Worm (Caenorhabditis elegans): ENCODE data around the gene T05A7.6.

T05A7.6 gene

ce11 chrII:4681391-4681790, 9.8 kb upstream of the T05A7.6 start, which contains the start of gene T05A7.7:
TSS of gene T05A7.7 (minus strand) at chrII:4681491.
- TF ChIP-seq lin-15B (tag; optimal IDR thresholded peaks at IDR 0.05): no peak

- TF ChIP-seq fkh-2 (tag; optimal IDR thresholded peaks at IDR 0.05): no peak
- TF ChIP-seq nhr-28 (tag; optimal IDR thresholded peaks at IDR 0.05): no peak
- TF ChIP-seq tbx-2 (tag; optimal IDR thresholded peaks at IDR 0.05): no peak
- no peak for TF ChIP-seq unc-39 (tag; optimal IDR thresholded peaks at IDR 0.05)
- no peak for TF ChIP-seq pqm-1 (tag; optimal IDR thresholded peaks at IDR 0.05)
- TF ChIP-seq ceh-16 (tag; optimal IDR thresholded peaks at IDR 0.05): no peak
- TF ChIP-seq zag-1 (tag; optimal IDR thresholded peaks at IDR 0.05): no peak
- TF ChIP-seq ceh-28 (tag; optimal IDR thresholded peaks at IDR 0.05): no peak
- no peak for TF ChIP-seq nhr-12 (tag; optimal IDR thresholded peaks at IDR 0.05)
- no peak for TF ChIP-seq elt-1 (tag; optimal IDR thresholded peaks at IDR 0.05)
- no peak for TF ChIP-seq nfya-1 (tag; optimal IDR thresholded peaks at IDR 0.05; ENCODE audit: insufficient read depth)
- no peak for TF ChIP-seq ztf-4 (tag; optimal IDR thresholded peaks at IDR 0.05)
- TF ChIP-seq R02D3.7 (tag; optimal IDR thresholded peaks at IDR 0.05): no peak
- TF ChIP-seq mml-1 (tag; optimal IDR thresholded peaks at IDR 0.05): no peak
- TF ChIP-seq nhr-11 (tag; optimal IDR thresholded peaks at IDR 0.05): no peak
- TF ChIP-seq fos-1 (tag; optimal IDR thresholded peaks at IDR 0.05): no peak
- no peak for TF ChIP-seq hmg-11 (tag; optimal IDR thresholded peaks at IDR 0.05)
- no peak for TF ChIP-seq sea-2 (GFP tag; optimal IDR thresholded peaks at IDR 0.05)
These were observed 6.3 kb upstream of the T05A7.6 start, which contains the start of gene T05A7.1 for ce11 chrII:4677916-4678315. TSS of gene T05A7.1 (plus strand) at chrII:4678216.

ce11 chrII:4676241-4676640, 4.6 kb upstream of the T05A7.6 start:
- no peak for TF ChIP-seq nhr-11 (tag; optimal IDR thresholded peaks at IDR 0.05)
- TF ChIP-seq ceh-16 (tag; optimal IDR thresholded peaks at IDR 0.05): no peak

DNA sequence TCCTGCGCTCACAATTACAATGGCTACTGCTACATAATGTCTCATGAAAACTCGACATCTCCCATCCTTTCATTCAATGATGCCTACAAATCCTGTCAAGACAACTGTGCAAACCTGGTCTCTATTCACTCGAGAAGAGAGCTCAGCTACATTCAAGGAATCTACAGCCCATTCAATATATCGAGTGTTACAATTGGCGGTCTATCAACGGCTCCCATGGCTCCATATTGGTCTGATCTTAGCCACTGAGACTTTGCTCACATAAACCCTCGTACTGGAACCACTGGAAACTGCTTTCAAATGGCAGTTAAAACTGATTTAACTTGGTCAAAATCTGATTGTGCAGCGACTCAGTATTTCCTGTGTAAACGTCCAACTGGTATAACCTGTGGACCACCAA, 3.9 kb upstream of the T05A7.6 start, which contains the start of gene T05A7.3:
Gene T05A7.3 (plus strand): TSS at position 301 of the 400 bp plus-strand sequence.
- TF ChIP-seq lin-15B (tag; optimal IDR thresholded peaks at IDR 0.05) (no peak), ztf-4 (tag; optimal IDR thresholded peaks at IDR 0.05) (no peak), sea-2 (GFP tag; optimal IDR thresholded peaks at IDR 0.05) (no peak), pha-4 (tag; optimal IDR thresholded peaks at IDR 0.05) (no peak), elt-2 (tag; optimal IDR thresholded peaks at IDR 0.05) (no peak), mdl-1 (tag; optimal IDR thresholded peaks at IDR 0.05) (no peak), nhr-43 (tag; optimal IDR thresholded peaks at IDR 0.05; ENCODE audit: poor library complexity, severe bottlenecking) (no peak)

ce11 chrII:4674188-4674587, 2.6 kb upstream of the T05A7.6 start:
- TF ChIP-seq jun-1 (tag; optimal IDR thresholded peaks at IDR 0.05) (peak; percentile 60), ceh-16 (tag; optimal IDR thresholded peaks at IDR 0.05) (no peak), pqm-1 (tag; optimal IDR thresholded peaks at IDR 0.05) (peak; percentile 68), mml-1 (tag; optimal IDR thresholded peaks at IDR 0.05) (no peak), elt-2 (tag; optimal IDR thresholded peaks at IDR 0.05) (peak; percentile 96)

ce11 chrII:4673670-4674069, 2.1 kb upstream of the T05A7.6 start:
- no peak for TF ChIP-seq zag-1 (tag; optimal IDR thresholded peaks at IDR 0.05)
- no peak for TF ChIP-seq lsy-12 (tag; optimal IDR thresholded peaks at IDR 0.05)
- no peak for TF ChIP-seq pqm-1 (tag; optimal IDR thresholded peaks at IDR 0.05)
- TF ChIP-seq ama-1 (optimal IDR thresholded peaks at IDR 0.05): peak; percentile 56
- no peak for TF ChIP-seq daf-12 (tag; optimal IDR thresholded peaks at IDR 0.05)

ce11 chrII:4673242-4673641, 1.6 kb upstream of the T05A7.6 start:
- TF ChIP-seq pqm-1 (tag; optimal IDR thresholded peaks at IDR 0.05) (no peak), ama-1 (optimal IDR thresholded peaks at IDR 0.05) (no peak), tbx-2 (tag; optimal IDR thresholded peaks at IDR 0.05) (no peak), unc-62 (GFP tag; optimal IDR thresholded peaks at IDR 0.05) (no peak), unc-39 (tag; optimal IDR thresholded peaks at IDR 0.05) (no peak), eor-1 (tag; optimal IDR thresholded peaks at IDR 0.05) (no peak), sea-2 (GFP tag; optimal IDR thresholded peaks at IDR 0.05) (no peak), egl-27 (tag; optimal IDR thresholded peaks at IDR 0.05) (no peak)
